Worm (Caenorhabditis elegans) whole organism, young adult: ENCODE results near the gene Y46G5A.47.

Source experiments
- D2030.7 ChIP-seq: fragments of 200-800 bp; sonication (Bioruptor generic); IDR thresholded peaks from 2 replicates; pipeline ENCODE4 v1.3.6; 2022; ENCODE audit warnings: missing genetic modification reagents, missing genetic modification characterization, missing compliant biosample characterization
- die-1 ChIP-seq: sonication (generic microtip); optimal IDR thresholded peaks from 2 replicates; lab custom pipeline; 2016; ENCODE audit warnings: missing genotype, mild to moderate bottlenecking, missing genetic modification characterization, missing compliant biosample characterization
- egl-18 ChIP-seq: fragments of 200-800 bp; sonication (Bioruptor generic); IDR thresholded peaks from 2 replicates; pipeline ENCODE4 v1.3.6; 2022; ENCODE audit warnings: missing genetic modification reagents, missing genetic modification characterization, missing compliant biosample characterization
- gei-17 ChIP-seq: fragments of 200-800 bp; sonication (Bioruptor generic); optimal IDR thresholded peaks from 2 replicates; lab custom pipeline; 2018; ENCODE audit warnings: mild to moderate bottlenecking, missing genetic modification characterization, missing compliant biosample characterization
- mel-28 ChIP-seq: sonication (generic microtip); optimal IDR thresholded peaks from 2 replicates; lab custom pipeline; 2016; ENCODE audit warnings: borderline replicate concordance, mild to moderate bottlenecking, missing genetic modification characterization, missing compliant biosample characterization
- snpc-1.1 ChIP-seq: sonication (generic microtip); optimal IDR thresholded peaks from 2 replicates; lab custom pipeline; 2017; ENCODE audit warnings: missing genetic modification characterization, mild to moderate bottlenecking, missing compliant biosample characterization, antibody characterized with exemption, moderate library complexity, missing genotype, missing genetic modification reagents; ENCODE audit not compliant: insufficient read depth
- unc-62 ChIP-seq: fragments of 150-350 bp; optimal IDR thresholded peaks from 2 replicates; lab custom pipeline; 2014; ENCODE audit warnings: missing biosample characterization, missing genetic modification reagents, missing genetic modification characterization

DNA sequence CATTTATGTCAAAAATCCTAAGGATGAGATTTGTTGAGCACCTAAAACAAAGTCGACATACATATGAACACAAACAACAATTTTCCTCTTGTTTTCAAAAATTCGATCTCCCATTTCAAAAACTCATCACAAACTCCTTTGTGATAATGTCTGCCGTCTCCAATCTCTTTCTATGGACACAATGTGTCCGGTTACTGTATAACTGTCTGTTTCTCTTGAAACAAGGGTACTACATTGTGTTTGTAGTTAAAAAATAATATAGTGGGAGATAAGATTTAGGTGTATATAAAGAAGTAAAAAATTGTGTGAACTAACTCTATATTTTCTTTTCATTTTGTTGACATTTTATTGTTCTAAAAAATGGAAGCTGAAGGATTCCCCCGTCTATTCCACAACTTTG lies 25.2 kb upstream of the Y46G5A.47 start, which contains the start of gene bcmo-1:
- TF ChIP-seq snpc-1.1, result no peak
- TF ChIP-seq unc-62 (GFP tag; lab: Kevin White, UChicago), result no peak
- no peak for TF ChIP-seq gei-17 (GFP tag; lab: Kevin White, UChicago)
- TF ChIP-seq mel-28 (tag; lab: Kevin White, UChicago), result no peak
- TF ChIP-seq die-1 (tag; lab: Kevin White, UChicago), result no peak
- no peak for TF ChIP-seq egl-18 (GFP tag; lab: Robert Waterston, UW)
- no peak for TF ChIP-seq D2030.7
